Fruit fly (Drosophila melanogaster) whole organism, embryonic: ENCODE measurements around the gene PGRP-LE.

ENCODE experiments used
- CG18262 ChIP-seq: fragments of 200-800 bp; optimal IDR thresholded peaks from 3 replicates; lab custom pipeline; 2019; ENCODE audit warnings: missing biosample characterization, mild to moderate bottlenecking, missing genetic modification characterization, moderate library complexity
- CG2129 ChIP-seq: fragments of 200-800 bp; sonication (Bioruptor generic); IDR thresholded peaks from 2 replicates; pipeline ENCODE4 v1.3.6; 2022; ENCODE audit warnings: missing biosample characterization, missing genetic modification characterization; ENCODE audit not compliant: partially characterized antibody
- CG34376 ChIP-seq: fragments of 200-800 bp; sonication (Bioruptor generic); optimal IDR thresholded peaks from 2 replicates; lab custom pipeline; 2018; ENCODE audit warnings: missing biosample characterization, mild to moderate bottlenecking, missing genetic modification characterization
- CG9215 ChIP-seq: fragments of 200-800 bp; sonication (Bioruptor generic); IDR thresholded peaks from 2 replicates; pipeline ENCODE4 v1.3.6; 2022; ENCODE audit warnings: missing biosample characterization, missing genetic modification characterization
- CG9609 ChIP-seq: fragments of 200-800 bp; sonication (Bioruptor generic); optimal IDR thresholded peaks from 3 replicates; lab custom pipeline; 2016; ENCODE audit warnings: missing biosample characterization, missing genetic modification characterization
- Lpt ChIP-seq: fragments of >200 bp; optimal IDR thresholded peaks from 2 replicates; lab custom pipeline; 2018; ENCODE audit warnings: missing biosample characterization, missing genetic modification characterization
- Max ChIP-seq: fragments of 200-800 bp; sonication (Bioruptor generic); optimal IDR thresholded peaks from 2 replicates; lab custom pipeline; 2016; ENCODE audit warnings: missing biosample characterization, mild to moderate bottlenecking, missing genetic modification characterization
- Mes4 ChIP-seq: fragments of 200-800 bp; sonication (Bioruptor generic); optimal IDR thresholded peaks from 2 replicates; lab custom pipeline; 2016; ENCODE audit warnings: missing biosample characterization, missing genetic modification characterization
- Mrtf ChIP-seq: fragments of 200-800 bp; sonication (Bioruptor generic); IDR thresholded peaks from 3 replicates; pipeline ENCODE4 v1.3.6; 2022; ENCODE audit warnings: missing biosample characterization, missing genetic modification characterization
- zen ChIP-seq: fragments of 200-800 bp; sonication (Bioruptor generic); optimal IDR thresholded peaks from 3 replicates; lab custom pipeline; 2018; ENCODE audit warnings: missing biosample characterization, mild to moderate bottlenecking, missing genetic modification characterization, moderate library complexity

- TF ChIP-seq CG9609 (GFP tag; lab: Kevin White, UChicago), result no peak
- no peak for TF ChIP-seq CG34376
- no peak for TF ChIP-seq CG18262 (tag; lab: Kevin White, UChicago)
- no peak for TF ChIP-seq CG9215 (GFP tag; lab: Robert Waterston, UW)
- TF ChIP-seq zen (tag; lab: Kevin White, UChicago), result no peak
- TF ChIP-seq Max (GFP tag; lab: Kevin White, UChicago), result no peak
- TF ChIP-seq Mrtf, result no peak
- no peak for TF ChIP-seq Mes4 (GFP tag; lab: Kevin White, UChicago)
- TF ChIP-seq CG2129 (GFP tag; lab: Robert Waterston, UW), result no peak
- TF ChIP-seq Lpt (GFP tag; lab: Kevin White, UChicago), result no peak
Observed at dm6 chrX:15772663-15773062, 31.0 kb downstream of the PGRP-LE start, which contains the start of gene CG43672.
